Worm (Caenorhabditis elegans): ENCODE results near the gene T28H10.1.

DNA sequence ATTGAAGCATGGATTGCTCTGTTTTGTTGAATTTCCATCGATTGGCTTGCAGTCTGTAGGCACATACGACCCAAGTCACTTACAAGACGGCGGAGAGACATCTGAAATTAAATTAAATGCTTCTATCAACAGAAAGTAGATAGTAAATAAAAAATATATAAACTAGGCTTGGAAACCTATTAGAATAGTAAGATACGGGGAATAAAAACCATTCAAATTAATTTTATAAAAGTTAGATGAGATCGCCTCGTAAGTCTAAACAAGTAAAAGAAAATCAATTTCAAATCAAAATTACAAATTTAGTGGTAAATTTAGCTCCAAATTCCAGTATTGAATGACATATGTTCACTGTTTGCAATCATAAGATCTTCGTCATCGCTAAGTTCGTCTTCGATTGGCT, 9.1 kb upstream of the T28H10.1 start, which contains the start of gene mrps-11:
- TF ChIP-seq ztf-11 (tag; optimal IDR thresholded peaks at IDR 0.05) (no peak), elt-3 (tag; optimal IDR thresholded peaks at IDR 0.05) (no peak), lsy-2 (tag; optimal IDR thresholded peaks at IDR 0.05) (no peak), bed-3 (GFP tag; optimal IDR thresholded peaks at IDR 0.05) (no peak), flh-1 (GFP tag; optimal IDR thresholded peaks at IDR 0.05) (no peak), unc-62 (GFP tag; optimal IDR thresholded peaks at IDR 0.05) (no peak), pha-4 (tag; optimal IDR thresholded peaks at IDR 0.05) (no peak), blmp-1 (tag; optimal IDR thresholded peaks at IDR 0.05) (no peak), snpc-4 (tag; optimal IDR thresholded peaks at IDR 0.05) (no peak), elt-1 (tag; optimal IDR thresholded peaks at IDR 0.05; ENCODE audit: borderline replicate concordance, insufficient read depth) (no peak), nhr-12 (tag; optimal IDR thresholded peaks at IDR 0.05) (no peak), drap-1 (GFP tag; optimal IDR thresholded peaks at IDR 0.05) (no peak), ces-1 (GFP tag; optimal IDR thresholded peaks at IDR 0.05) (no peak), nhr-76 (tag; optimal IDR thresholded peaks at IDR 0.05) (no peak)

Data from whole organism, mixed stage, embryonic.